Fruit fly (Drosophila melanogaster) whole organism, embryonic: ENCODE data around the gene AP-2alpha.
A peak's percentile ranks its signal among the peaks of the same experiment; 100 is the strongest.

Experiments
- Antp ChIP-seq: fragments of 200-800 bp; sonication (Bioruptor generic); optimal IDR thresholded peaks from 3 replicates; lab custom pipeline; 2016; ENCODE audit warnings: missing biosample characterization, missing genetic modification characterization
- BEAF-32 ChIP-seq: fragments of 200-800 bp; sonication (Bioruptor generic); optimal IDR thresholded peaks from 3 replicates; lab custom pipeline; 2017; ENCODE audit warnings: missing biosample characterization, missing genetic modification characterization, mild to moderate bottlenecking, moderate library complexity, missing genetic modification reagents
- CG10267 ChIP-seq: fragments of 200-800 bp; sonication (Bioruptor generic); optimal IDR thresholded peaks from 2 replicates; lab custom pipeline; 2018; ENCODE audit warnings: missing biosample characterization, mild to moderate bottlenecking, missing genetic modification characterization, moderate library complexity
- CG11696 ChIP-seq: fragments of 200-800 bp; sonication (Bioruptor generic); IDR thresholded peaks from 2 replicates; pipeline ENCODE4 v1.3.6; 2022; ENCODE audit warnings: missing biosample characterization, missing genetic modification characterization
- CG12659 ChIP-seq: fragments of 200-800 bp; sonication (Bioruptor generic); optimal IDR thresholded peaks from 3 replicates; lab custom pipeline; 2017; ENCODE audit warnings: mild to moderate bottlenecking, missing biosample characterization, missing genetic modification reagents, missing genetic modification characterization
- CG13894 ChIP-seq: fragments of 200-800 bp; sonication (Bioruptor generic); optimal IDR thresholded peaks from 3 replicates; lab custom pipeline; 2018; ENCODE audit warnings: missing biosample characterization, mild to moderate bottlenecking, missing genetic modification characterization, moderate library complexity
- CG14710 ChIP-seq: fragments of 200-800 bp; sonication (Bioruptor generic); optimal IDR thresholded peaks from 3 replicates; lab custom pipeline; 2019; ENCODE audit warnings: missing biosample characterization, mild to moderate bottlenecking, missing genetic modification characterization, moderate library complexity
- CG1647 ChIP-seq: fragments of 200-800 bp; sonication (Bioruptor generic); optimal IDR thresholded peaks from 3 replicates; lab custom pipeline; 2016; ENCODE audit warnings: missing biosample characterization, missing genetic modification characterization
- CG16813 ChIP-seq: fragments of 200-800 bp; sonication (Bioruptor generic); IDR thresholded peaks from 3 replicates; pipeline ENCODE4 v1.3.6; 2022; ENCODE audit warnings: missing biosample characterization, missing genetic modification characterization; ENCODE audit not compliant: partially characterized antibody
- CG17186 ChIP-seq: fragments of 200-800 bp; sonication (Bioruptor generic); optimal IDR thresholded peaks from 3 replicates; lab custom pipeline; 2017; ENCODE audit warnings: missing biosample characterization, missing genetic modification reagents, missing genetic modification characterization
- CG17829 ChIP-seq: fragments of 200-800 bp; optimal IDR thresholded peaks from 2 replicates; lab custom pipeline; 2019; ENCODE audit warnings: missing biosample characterization, mild to moderate bottlenecking, missing genetic modification characterization, moderate library complexity
- CG2116 ChIP-seq: fragments of 200-800 bp; sonication (Bioruptor generic); optimal IDR thresholded peaks from 3 replicates; lab custom pipeline; 2018; ENCODE audit warnings: missing biosample characterization, mild to moderate bottlenecking, missing genetic modification characterization
- CG2202 ChIP-seq: fragments of 200-800 bp; sonication (Bioruptor generic); optimal IDR thresholded peaks from 2 replicates; lab custom pipeline; 2018; ENCODE audit warnings: missing biosample characterization, mild to moderate bottlenecking, missing genetic modification characterization
- CG2712 ChIP-seq: fragments of 200-800 bp; optimal IDR thresholded peaks from 3 replicates; lab custom pipeline; 2019; ENCODE audit warnings: missing biosample characterization, mild to moderate bottlenecking, missing genetic modification characterization, moderate library complexity
- CG33557 ChIP-seq: fragments of 200-800 bp; sonication (Bioruptor generic); optimal IDR thresholded peaks from 2 replicates; lab custom pipeline; 2019; ENCODE audit warnings: missing biosample characterization, mild to moderate bottlenecking, missing genetic modification characterization, moderate library complexity
- CG34224 ChIP-seq: fragments of 200-800 bp; sonication (Bioruptor generic); IDR thresholded peaks from 3 replicates; pipeline ENCODE4 v1.3.6; 2022; ENCODE audit warnings: missing biosample characterization, missing genetic modification characterization; ENCODE audit not compliant: partially characterized antibody
- CG34422 ChIP-seq: fragments of 200-800 bp; sonication (Bioruptor generic); IDR thresholded peaks from 3 replicates; pipeline ENCODE4 v1.3.6; 2022; ENCODE audit warnings: missing biosample characterization, missing genetic modification characterization
- CG3847 ChIP-seq: fragments of 200-800 bp; sonication (Bioruptor generic); IDR thresholded peaks from 2 replicates; pipeline ENCODE4 v1.3.6; 2022; ENCODE audit warnings: missing biosample characterization, missing genetic modification characterization
- CG4617 ChIP-seq: fragments of 200-800 bp; sonication (Bioruptor generic); optimal IDR thresholded peaks from 3 replicates; lab custom pipeline; 2016; ENCODE audit warnings: missing biosample characterization, missing genetic modification characterization, borderline replicate concordance
- CG9609 ChIP-seq: fragments of 200-800 bp; sonication (Bioruptor generic); optimal IDR thresholded peaks from 3 replicates; lab custom pipeline; 2016; ENCODE audit warnings: missing biosample characterization, missing genetic modification characterization
- Dll ChIP-seq: fragments of 200-800 bp; sonication (Bioruptor generic); IDR thresholded peaks from 4 replicates; pipeline ENCODE4 v1.3.6; 2022; ENCODE audit warnings: missing biosample characterization, missing genetic modification characterization; ENCODE audit not compliant: partially characterized antibody
- E2f2 ChIP-seq: fragments of 200-800 bp; sonication (Bioruptor generic); IDR thresholded peaks from 2 replicates; pipeline ENCODE4 v1.3.6; 2022; ENCODE audit warnings: missing biosample characterization, missing genetic modification characterization
- Ets97D ChIP-seq: fragments of 200-800 bp; sonication (Bioruptor generic); optimal IDR thresholded peaks from 3 replicates; lab custom pipeline; 2016; ENCODE audit warnings: missing biosample characterization, missing genetic modification characterization
- HmgZ ChIP-seq: fragments of 200-800 bp; sonication (Bioruptor generic); optimal IDR thresholded peaks from 2 replicates; lab custom pipeline; 2018; ENCODE audit warnings: missing biosample characterization, mild to moderate bottlenecking, missing genetic modification characterization
- Hmr ChIP-seq: fragments of 200-800 bp; sonication (Bioruptor generic); optimal IDR thresholded peaks from 3 replicates; lab custom pipeline; 2017; ENCODE audit warnings: mild to moderate bottlenecking, missing biosample characterization, missing genetic modification reagents, missing genetic modification characterization
- Hr3 ChIP-seq: fragments of 200-800 bp; sonication (Bioruptor generic); optimal IDR thresholded peaks from 3 replicates; lab custom pipeline; 2016; ENCODE audit warnings: missing biosample characterization, missing genetic modification characterization
- MBD-R2 ChIP-seq: fragments of 200-800 bp; sonication (Bioruptor generic); IDR thresholded peaks from 2 replicates; pipeline ENCODE4 v1.3.6; 2022; ENCODE audit warnings: missing biosample characterization, missing genetic modification characterization
- MESR4 ChIP-seq: fragments of 200-800 bp; sonication (Bioruptor generic); optimal IDR thresholded peaks from 2 replicates; lab custom pipeline; 2018; ENCODE audit warnings: missing biosample characterization, mild to moderate bottlenecking, missing genetic modification characterization, moderate library complexity
- Med ChIP-seq: fragments of 200-800 bp; sonication (Bioruptor generic); peaks from one replicate; lab custom pipeline; 2016; ENCODE audit warnings: missing biosample characterization, missing genetic modification characterization, mild to moderate bottlenecking, inconsistent platforms, moderate library complexity
- Nf-YB ChIP-seq: fragments of 200-800 bp; sonication (Bioruptor generic); optimal IDR thresholded peaks from 3 replicates; lab custom pipeline; 2019; ENCODE audit warnings: missing biosample characterization, mild to moderate bottlenecking, missing genetic modification characterization, moderate library complexity
- Nf-YC ChIP-seq: fragments of 200-800 bp; optimal IDR thresholded peaks from 3 replicates; lab custom pipeline; 2019; ENCODE audit warnings: missing biosample characterization, mild to moderate bottlenecking, missing genetic modification characterization, moderate library complexity
- Stat92E ChIP-seq, 3 experiments: fragments of >200 bp in 2 of 3; fragments of 200-800 bp in 1 of 3; sonication (Bioruptor generic) in 1 of 3; optimal IDR thresholded peaks; 2 replicates each; lab custom pipeline; 2017 to 2019; ENCODE audit warnings: missing biosample characterization in 3 of 3, missing genetic modification characterization in 3 of 3, mild to moderate bottlenecking in 1 of 3, moderate library complexity in 1 of 3
- YL-1 ChIP-seq: fragments of 200-800 bp; sonication (Bioruptor generic); optimal IDR thresholded peaks from 3 replicates; lab custom pipeline; 2017; ENCODE audit warnings: missing biosample characterization, mild to moderate bottlenecking, missing genetic modification characterization
- ci ChIP-seq: fragments of 200-800 bp; sonication (Bioruptor generic); IDR thresholded peaks from 3 replicates; pipeline ENCODE4 v1.3.6; 2022; ENCODE audit warnings: missing biosample characterization, missing genetic modification characterization
- crp ChIP-seq, 2 experiments: fragments of 200-800 bp; sonication (Bioruptor generic); optimal IDR thresholded peaks; 2 replicates in 1 of 2; 3 replicates in 1 of 2; lab custom pipeline; 2017; ENCODE audit warnings: missing biosample characterization in 2 of 2, missing genetic modification characterization in 2 of 2, mild to moderate bottlenecking in 1 of 2, moderate library complexity in 1 of 2
- gfzf ChIP-seq: fragments of 200-800 bp; sonication (Bioruptor generic); optimal IDR thresholded peaks from 2 replicates; lab custom pipeline; 2016; ENCODE audit warnings: missing biosample characterization, mild to moderate bottlenecking, missing genetic modification characterization, moderate library complexity
- grau ChIP-seq: fragments of 200-800 bp; optimal IDR thresholded peaks from 3 replicates; lab custom pipeline; 2019; ENCODE audit warnings: missing biosample characterization, mild to moderate bottlenecking, missing genetic modification characterization, moderate library complexity
- hth ChIP-seq: fragments of >200 bp; optimal IDR thresholded peaks from 2 replicates; lab custom pipeline; 2017; ENCODE audit warnings: inconsistent platforms
- insv ChIP-seq, 2 experiments: fragments of 200-800 bp; sonication (Bioruptor generic); optimal IDR thresholded peaks; 3 replicates each; lab custom pipeline; 2016 to 2018; ENCODE audit warnings: missing biosample characterization in 2 of 2, missing genetic modification characterization in 2 of 2
- nmo ChIP-seq: fragments of 200-800 bp; sonication (Bioruptor generic); optimal IDR thresholded peaks from 2 replicates; lab custom pipeline; 2018; ENCODE audit warnings: missing biosample characterization, mild to moderate bottlenecking, missing genetic modification characterization, moderate library complexity
- pzg ChIP-seq: fragments of 200-800 bp; sonication (Bioruptor generic); optimal IDR thresholded peaks from 3 replicates; lab custom pipeline; 2018; ENCODE audit warnings: missing biosample characterization, mild to moderate bottlenecking, missing genetic modification characterization, moderate library complexity
- row ChIP-seq: fragments of 200-800 bp; sonication (Bioruptor generic); IDR thresholded peaks from 3 replicates; pipeline ENCODE4 v1.3.6; 2022; ENCODE audit warnings: missing biosample characterization, missing genetic modification characterization
- salm ChIP-seq: fragments of 200-800 bp; sonication (Bioruptor generic); optimal IDR thresholded peaks from 2 replicates; lab custom pipeline; 2018; ENCODE audit warnings: missing biosample characterization, mild to moderate bottlenecking, missing genetic modification characterization
- shn ChIP-seq: fragments of 200-800 bp; sonication (Bioruptor generic); optimal IDR thresholded peaks from 3 replicates; lab custom pipeline; 2016; ENCODE audit warnings: missing biosample characterization, missing genetic modification characterization
- stwl ChIP-seq: fragments of 200-800 bp; sonication (Bioruptor generic); optimal IDR thresholded peaks from 3 replicates; lab custom pipeline; 2018; ENCODE audit warnings: missing biosample characterization, mild to moderate bottlenecking, missing genetic modification characterization, moderate library complexity
- trem ChIP-seq: fragments of 200-800 bp; optimal IDR thresholded peaks from 3 replicates; lab custom pipeline; 2019; ENCODE audit warnings: missing biosample characterization, mild to moderate bottlenecking, missing genetic modification characterization, moderate library complexity

The AP-2alpha gene

dm6 chr2L:452872-453271 is 38.3 kb upstream of the AP-2alpha start, which contains the start of the genes crq and shv (continued):
- TF ChIP-seq Med, result peak; percentile 72
- peak; percentile 50 for TF ChIP-seq CG14710 (tag; lab: Kevin White, UChicago)
- TF ChIP-seq CG33557 (GFP tag; lab: Kevin White, UChicago), result peak; percentile 32
- TF ChIP-seq CG13894 (tag; lab: Kevin White, UChicago), result no peak
- TF ChIP-seq E2f2, result peak; percentile 37; the same call in 1 of the 2 replicates
- peak; percentile 72 for TF ChIP-seq MESR4
- peak; percentile 62 for TF ChIP-seq CG34224 (GFP tag; lab: Robert Waterston, UW)
- TF ChIP-seq HmgZ (tag; lab: Kevin White, UChicago), result peak; percentile 66
- TF ChIP-seq Dll (GFP tag; lab: Robert Waterston, UW), result peak; percentile 40; the same call in 1 of the 4 replicates
- TF ChIP-seq Ets97D, result peak; percentile 32
- peak; percentile 43 for TF ChIP-seq CG17829 (tag; lab: Kevin White, UChicago)
- peak; percentile 95 for TF ChIP-seq stwl (tag; lab: Kevin White, UChicago)
- TF ChIP-seq row (GFP tag; lab: Robert Waterston, UW), result no peak
- TF ChIP-seq pzg (GFP tag; lab: Kevin White, UChicago), result peak; percentile 90
- TF ChIP-seq grau (tag; lab: Kevin White, UChicago), result no peak
- TF ChIP-seq CG10267 (tag; lab: Kevin White, UChicago), result peak; percentile 31
- peak; percentile 54 for TF ChIP-seq trem (tag; lab: Kevin White, UChicago)
- 0 out of 3 replicates have a peak, but pooled peaks have one; percentile 11 for TF ChIP-seq ci (GFP tag; lab: Robert Waterston, UW)
- TF ChIP-seq CG17186 (GFP tag; lab: Kevin White, UChicago), result peak; percentile 99
- no peak for TF ChIP-seq CG1647 (GFP tag; lab: Kevin White, UChicago)
- TF ChIP-seq Stat92E (GFP tag; optimal IDR thresholded peaks at IDR 0.05; lab: Kevin White, UChicago), result peak in 1 of 3 experiments; percentile 46
- no peak for TF ChIP-seq Antp (GFP tag; lab: Kevin White, UChicago)
- TF ChIP-seq YL-1, result peak; percentile 83
- peak; percentile 42 for TF ChIP-seq CG2116 (GFP tag; lab: Kevin White, UChicago)
- peak; percentile 72 for TF ChIP-seq CG12659 (GFP tag; lab: Kevin White, UChicago)
- peak; percentile 89 to 99 for TF ChIP-seq crp (GFP tag; optimal IDR thresholded peaks at IDR 0.05; lab: Kevin White, UChicago)
- TF ChIP-seq BEAF-32 (GFP tag; lab: Kevin White, UChicago), result peak; percentile 39
- peak; percentile 61 for TF ChIP-seq gfzf
- peak in 1 of 2 experiments; percentile 16 for TF ChIP-seq insv (GFP tag; optimal IDR thresholded peaks at IDR 0.05; lab: Kevin White, UChicago)
- peak; percentile 52; the same call in 1 of the 3 replicates for TF ChIP-seq CG34422 (GFP tag; lab: Robert Waterston, UW)
- TF ChIP-seq nmo (GFP tag; lab: Kevin White, UChicago), result peak; percentile 8
- TF ChIP-seq CG3847 (GFP tag; lab: Robert Waterston, UW), result peak; percentile 33; the same call in 1 of the 2 replicates
- no peak for TF ChIP-seq hth (lab: Kevin White, UChicago)
- peak; percentile 34 for TF ChIP-seq CG2712 (tag; lab: Kevin White, UChicago)
- TF ChIP-seq shn, result no peak
- no peak for TF ChIP-seq CG9609
- TF ChIP-seq CG16813 (GFP tag; lab: Robert Waterston, UW), result 0 out of 3 replicates have a peak, but pooled peaks have one; percentile 20
- peak; percentile 99 for TF ChIP-seq Nf-YB
- TF ChIP-seq CG4617 (GFP tag; lab: Kevin White, UChicago), result peak; percentile 72
- no peak for TF ChIP-seq salm (tag; lab: Kevin White, UChicago)
- peak; percentile 100 for TF ChIP-seq Nf-YC (tag; lab: Kevin White, UChicago)
- no peak for TF ChIP-seq Hr3 (GFP tag; lab: Kevin White, UChicago)
- no peak for TF ChIP-seq CG2202 (tag; lab: Kevin White, UChicago)
- TF ChIP-seq CG11696 (GFP tag; lab: Robert Waterston, UW), result no peak
- peak; percentile 95 for TF ChIP-seq MBD-R2 (GFP tag; lab: Robert Waterston, UW)
- peak; percentile 40 for TF ChIP-seq Hmr
